Fruit fly (Drosophila melanogaster) whole organism, pupa: ENCODE results near the gene PAPLA1.

Experiments
- EcR ChIP-seq: fragments of 200-800 bp; sonication (Bioruptor generic); optimal IDR thresholded peaks from 3 replicates; lab custom pipeline; 2019; ENCODE audit warnings: missing biosample characterization, missing genetic modification characterization, mild to moderate bottlenecking, moderate library complexity, missing genetic modification reagents
- Pif1B ChIP-seq: fragments of 200-800 bp; sonication (Bioruptor generic); optimal IDR thresholded peaks from 3 replicates; lab custom pipeline; 2016; ENCODE audit warnings: missing biosample characterization, missing genetic modification characterization
- rn ChIP-seq: fragments of 200-800 bp; sonication (Bioruptor generic); IDR thresholded peaks from 2 replicates; pipeline ENCODE4 v1.3.6; 2022; ENCODE audit warnings: missing biosample characterization, missing genetic modification characterization

dm6 chr2L:8130729-8131128, 28.7 kb downstream of the PAPLA1 start:
- TF ChIP-seq EcR (no peak), Pif1B (GFP tag; lab: Kevin White, UChicago) (no peak), rn (GFP tag; lab: Robert Waterston, UW) (no peak)
